Worm (Caenorhabditis elegans) whole organism, L4 larva: Measurements from ENCODE around the gene rig-3.

Experiments
- D1046.2 ChIP-seq: fragments of 200-800 bp; sonication (Bioruptor generic); IDR thresholded peaks from 2 replicates; pipeline ENCODE4 v1.3.6; 2022; ENCODE audit warnings: missing genetic modification characterization, missing compliant biosample characterization
- F26F4.8 ChIP-seq: fragments of 200-800 bp; sonication (Bioruptor generic); conservative IDR thresholded peaks from 2 replicates; pipeline ENCODE4 v1.3.6; 2022; ENCODE audit warnings: missing genetic modification characterization, missing compliant biosample characterization
- F44E2.7 ChIP-seq: fragments of 200-800 bp; sonication (Bioruptor generic); IDR thresholded peaks from 2 replicates; pipeline ENCODE4 v2.1.2; 2022; ENCODE audit warnings: missing genetic modification characterization, missing compliant biosample characterization
- F49E8.2 ChIP-seq: sonication (generic microtip); optimal IDR thresholded peaks from 2 replicates; lab custom pipeline; 2016; ENCODE audit warnings: missing compliant biosample characterization, mild to moderate bottlenecking, missing genetic modification characterization, borderline replicate concordance
- Y105C5A.15 ChIP-seq: fragments of 200-800 bp; sonication (Bioruptor generic); IDR thresholded peaks from 2 replicates; pipeline ENCODE4 v1.3.6; 2022; ENCODE audit warnings: missing genetic modification characterization, missing compliant biosample characterization
- Y48G9A.11 ChIP-seq: fragments of 200-800 bp; sonication (Bioruptor generic); IDR thresholded peaks from 2 replicates; pipeline ENCODE4 v1.3.6; 2022; ENCODE audit warnings: missing genetic modification reagents, missing genetic modification characterization, missing compliant biosample characterization
- aha-1 ChIP-seq: fragments of 150-350 bp; peaks from one replicate; lab custom pipeline; 2014; ENCODE audit warnings: missing biosample characterization, missing genetic modification characterization
- arid-1 ChIP-seq: fragments of 200-800 bp; sonication (Bioruptor generic); conservative IDR thresholded peaks from 2 replicates; pipeline ENCODE4 v1.3.6; 2022; ENCODE audit warnings: missing genetic modification reagents, missing genetic modification characterization, missing compliant biosample characterization
- ceh-32 ChIP-seq: sonication (generic microtip); optimal IDR thresholded peaks from 2 replicates; lab custom pipeline; 2016; ENCODE audit warnings: mild to moderate bottlenecking, missing genetic modification characterization, missing compliant biosample characterization; ENCODE audit not compliant: poor library complexity
- ceh-44 ChIP-seq: fragments of 200-800 bp; sonication (Bioruptor generic); IDR thresholded peaks from 2 replicates; pipeline ENCODE4 v1.3.6; 2022; ENCODE audit warnings: missing genetic modification reagents, missing genetic modification characterization, missing compliant biosample characterization
- ceh-82 ChIP-seq: sonication (generic microtip); optimal IDR thresholded peaks from 2 replicates; lab custom pipeline; 2017; ENCODE audit warnings: missing biosample characterization, missing genetic modification characterization
- cey-2 ChIP-seq: sonication (generic microtip); optimal IDR thresholded peaks from 3 replicates; lab custom pipeline; 2017; ENCODE audit warnings: missing genetic modification characterization, mild to moderate bottlenecking, missing compliant biosample characterization, antibody characterized with exemption, borderline replicate concordance; ENCODE audit not compliant: insufficient read depth
- ctbp-1 ChIP-seq: fragments of 200-800 bp; sonication (Bioruptor generic); IDR thresholded peaks from 2 replicates; pipeline ENCODE4 v1.3.6; 2022; ENCODE audit warnings: missing genetic modification reagents, missing genetic modification characterization, missing compliant biosample characterization
- daf-12 ChIP-seq: fragments of 150-350 bp; optimal IDR thresholded peaks from 2 replicates; lab custom pipeline; 2014; ENCODE audit warnings: missing biosample characterization, missing genetic modification reagents, missing genetic modification characterization
- daf-19 ChIP-seq: fragments of 200-800 bp; sonication (Bioruptor generic); conservative IDR thresholded peaks from 2 replicates; pipeline ENCODE4 v1.3.6; 2022; ENCODE audit warnings: missing genetic modification characterization, missing compliant biosample characterization
- dmd-6 ChIP-seq: fragments of 200-800 bp; sonication (Bioruptor generic); IDR thresholded peaks from 2 replicates; pipeline ENCODE4 v1.3.6; 2022; ENCODE audit warnings: missing genetic modification reagents, missing genetic modification characterization, missing compliant biosample characterization
- dmd-8 ChIP-seq: fragments of 200-800 bp; sonication (Bioruptor generic); IDR thresholded peaks from 2 replicates; pipeline ENCODE4 v1.3.6; 2022; ENCODE audit warnings: missing genetic modification characterization, missing compliant biosample characterization
- dpl-1 ChIP-seq: fragments of 150-350 bp; optimal IDR thresholded peaks from 2 replicates; lab custom pipeline; 2014; ENCODE audit warnings: missing biosample characterization, missing genetic modification reagents, missing genetic modification characterization
- duxl-1 ChIP-seq: sonication (generic microtip); optimal IDR thresholded peaks from 2 replicates; lab custom pipeline; 2016; ENCODE audit warnings: mild to moderate bottlenecking, missing genetic modification characterization, moderate library complexity, missing compliant biosample characterization; ENCODE audit not compliant: poor library complexity
- egl-43 ChIP-seq: fragments of 200-800 bp; sonication (Bioruptor generic); IDR thresholded peaks from 2 replicates; pipeline ENCODE4 v1.3.6; 2022; ENCODE audit warnings: missing genetic modification reagents, missing genetic modification characterization, missing compliant biosample characterization
- fkh-10 ChIP-seq: fragments of 150-350 bp; optimal IDR thresholded peaks from 2 replicates; lab custom pipeline; 2014; ENCODE audit warnings: missing biosample characterization, missing genetic modification reagents, missing genetic modification characterization
- jun-1 ChIP-seq: fragments of 150-350 bp; optimal IDR thresholded peaks from 2 replicates; lab custom pipeline; 2014; ENCODE audit warnings: missing biosample characterization, missing genetic modification reagents, missing genetic modification characterization
- lim-7 ChIP-seq: fragments of 200-800 bp; sonication (Bioruptor generic); IDR thresholded peaks from 2 replicates; pipeline ENCODE4 v1.3.6; 2022; ENCODE audit warnings: missing genetic modification characterization, missing compliant biosample characterization
- lin-13 ChIP-seq: fragments of 150-350 bp; optimal IDR thresholded peaks from 2 replicates; lab custom pipeline; 2014; ENCODE audit warnings: missing biosample characterization, missing genetic modification reagents, missing genetic modification characterization
- lin-38 ChIP-seq: fragments of 200-800 bp; sonication (Bioruptor generic); IDR thresholded peaks from 2 replicates; pipeline ENCODE4 v1.3.6; 2022; ENCODE audit warnings: missing genetic modification reagents, missing genetic modification characterization, missing compliant biosample characterization
- lsy-2 ChIP-seq, 2 experiments: fragments of 150-350 bp in 1 of 2; sonication (generic microtip) in 1 of 2; optimal IDR thresholded peaks; 2 replicates each; lab custom pipeline; 2014 to 2017; ENCODE audit warnings: missing biosample characterization in 2 of 2, missing genetic modification characterization in 2 of 2
- madf-9 ChIP-seq: fragments of 200-800 bp; sonication (Bioruptor generic); conservative IDR thresholded peaks from 2 replicates; pipeline ENCODE4 v1.3.6; 2022; ENCODE audit warnings: missing genetic modification reagents, missing genetic modification characterization, missing compliant biosample characterization
- mdl-1 ChIP-seq, 2 experiments: fragments of 150-350 bp in 1 of 2; sonication (generic microtip) in 1 of 2; optimal IDR thresholded peaks; 2 replicates each; lab custom pipeline; 2014 to 2017; ENCODE audit warnings: missing biosample characterization in 2 of 2, missing genetic modification characterization in 2 of 2
- mdt-29 ChIP-seq: fragments of 200-800 bp; sonication (Bioruptor generic); IDR thresholded peaks from 2 replicates; pipeline ENCODE4 v1.3.6; 2022; ENCODE audit warnings: missing genetic modification reagents, missing genetic modification characterization, missing compliant biosample characterization
- mep-1 ChIP-seq: fragments of 150-350 bp; sonication (generic microtip); optimal IDR thresholded peaks from 3 replicates; lab custom pipeline; 2014; ENCODE audit warnings: missing biosample characterization, missing genetic modification characterization
- mes-2 ChIP-seq: sonication (generic microtip); optimal IDR thresholded peaks from 2 replicates; lab custom pipeline; 2016; ENCODE audit warnings: missing genotype, mild to moderate bottlenecking, missing genetic modification characterization, missing compliant biosample characterization; ENCODE audit not compliant: poor library complexity, severe bottlenecking
- mxl-2 ChIP-seq: fragments of 200-800 bp; sonication (Bioruptor generic); conservative IDR thresholded peaks from 2 replicates; pipeline ENCODE4 v1.3.6; 2022; ENCODE audit warnings: missing genetic modification reagents, missing genetic modification characterization, missing compliant biosample characterization
- nhr-10 ChIP-seq: fragments of 150-350 bp; optimal IDR thresholded peaks from 2 replicates; lab custom pipeline; 2014; ENCODE audit warnings: missing biosample characterization, missing genetic modification characterization
- nhr-102 ChIP-seq: sonication (generic microtip); optimal IDR thresholded peaks from 2 replicates; lab custom pipeline; 2016; ENCODE audit warnings: mild to moderate bottlenecking, missing genetic modification characterization, moderate library complexity, missing compliant biosample characterization
- nhr-11 ChIP-seq: fragments of 150-350 bp; optimal IDR thresholded peaks from 2 replicates; lab custom pipeline; 2014; ENCODE audit warnings: missing biosample characterization, missing genetic modification characterization
- nhr-111 ChIP-seq: fragments of 200-800 bp; sonication (Bioruptor generic); optimal IDR thresholded peaks from 2 replicates; lab custom pipeline; 2018; ENCODE audit warnings: mild to moderate bottlenecking, missing genetic modification characterization, missing compliant biosample characterization
- nhr-42 ChIP-seq: fragments of 200-800 bp; sonication (Bioruptor generic); IDR thresholded peaks from 2 replicates; pipeline ENCODE4 v1.3.6; 2022; ENCODE audit warnings: missing genetic modification characterization, missing compliant biosample characterization
- nhr-76 ChIP-seq: fragments of 150-350 bp; optimal IDR thresholded peaks from 2 replicates; lab custom pipeline; 2014; ENCODE audit warnings: missing biosample characterization, missing genetic modification characterization
- php-3 ChIP-seq: fragments of 200-800 bp; sonication (Bioruptor generic); IDR thresholded peaks from 2 replicates; pipeline ENCODE4 v1.3.6; 2022; ENCODE audit warnings: missing genetic modification reagents, missing genetic modification characterization, missing compliant biosample characterization
- pqm-1 ChIP-seq: sonication (generic microtip); optimal IDR thresholded peaks from 2 replicates; lab custom pipeline; 2017; ENCODE audit warnings: missing biosample characterization, missing genetic modification characterization
- rbr-2 ChIP-seq: sonication (generic microtip); optimal IDR thresholded peaks from 2 replicates; lab custom pipeline; 2016; ENCODE audit warnings: missing genotype, missing genetic modification characterization, missing compliant biosample characterization
- saeg-2 ChIP-seq: fragments of 200-800 bp; sonication (Bioruptor generic); IDR thresholded peaks from 2 replicates; pipeline ENCODE4 v1.3.6; 2022; ENCODE audit warnings: missing genetic modification reagents, missing genetic modification characterization, missing compliant biosample characterization
- skn-1 ChIP-seq: fragments of 150-350 bp; optimal IDR thresholded peaks from 2 replicates; lab custom pipeline; 2014; ENCODE audit warnings: missing biosample characterization, missing genetic modification characterization
- snpc-1.2 ChIP-seq: fragments of 200-800 bp; sonication (Bioruptor generic); IDR thresholded peaks from 2 replicates; pipeline ENCODE4 v1.3.6; 2022; ENCODE audit warnings: missing genetic modification reagents, missing genetic modification characterization, missing compliant biosample characterization
- snpc-4 ChIP-seq: fragments of 150-350 bp; optimal IDR thresholded peaks from 2 replicates; lab custom pipeline; 2014; ENCODE audit warnings: missing biosample characterization, missing genetic modification characterization
- spr-1 ChIP-seq: sonication (generic microtip); optimal IDR thresholded peaks from 2 replicates; lab custom pipeline; 2016; ENCODE audit warnings: mild to moderate bottlenecking, missing genetic modification characterization, missing compliant biosample characterization
- spr-3 ChIP-seq: fragments of 200-800 bp; sonication (Bioruptor generic); optimal IDR thresholded peaks from 2 replicates; lab custom pipeline; 2018; ENCODE audit warnings: mild to moderate bottlenecking, missing genetic modification characterization, missing compliant biosample characterization
- unc-39 ChIP-seq: sonication (generic microtip); optimal IDR thresholded peaks from 2 replicates; lab custom pipeline; 2017; ENCODE audit warnings: missing biosample characterization, missing genetic modification characterization
- zag-1 ChIP-seq: fragments of 150-350 bp; optimal IDR thresholded peaks from 2 replicates; lab custom pipeline; 2014; ENCODE audit warnings: missing biosample characterization, missing genetic modification characterization
- zip-11 ChIP-seq: fragments of 200-800 bp; sonication (Bioruptor generic); IDR thresholded peaks from 2 replicates; pipeline ENCODE4 v1.3.6; 2022; ENCODE audit warnings: missing genetic modification characterization, missing compliant biosample characterization
- ztf-11 ChIP-seq: fragments of 150-350 bp; optimal IDR thresholded peaks from 2 replicates; lab custom pipeline; 2014; ENCODE audit warnings: missing biosample characterization, missing genetic modification characterization
- ztf-7 ChIP-seq: fragments of 150-350 bp; optimal IDR thresholded peaks from 2 replicates; lab custom pipeline; 2014; ENCODE audit warnings: missing biosample characterization, missing genetic modification characterization

rig-3 gene

ce11 chrX:6867707-6868106 is 14.3 kb downstream of the rig-3 start (continued):
- TF ChIP-seq F49E8.2 (tag; lab: Kevin White, UChicago) (peak; percentile 68), zip-11 (GFP tag; lab: Robert Waterston, UW) (peak; percentile 77; the same call in 1 of the 2 replicates), ztf-11 (no peak), nhr-111 (GFP tag; lab: Kevin White, UChicago) (peak; percentile 88), mxl-2 (peak; percentile 69), D1046.2 (GFP tag; lab: Robert Waterston, UW) (peak; percentile 47; the same call in 1 of the 2 replicates), ceh-32 (no peak), php-3 (GFP tag; lab: Robert Waterston, UW) (peak; percentile 85), aha-1 (peak; percentile 99), lin-13 (peak; percentile 73), daf-12 (tag; lab: Kevin White, UChicago) (no peak), ceh-82 (tag; lab: Kevin White, UChicago) (no peak), nhr-76 (tag; lab: Kevin White, UChicago) (no peak), lin-38 (GFP tag; lab: Robert Waterston, UW) (no peak; the same call in 1 of the 2 replicates), jun-1 (no peak), spr-3 (GFP tag; lab: Kevin White, UChicago) (peak; percentile 67), nhr-11 (tag; lab: Kevin White, UChicago) (no peak), madf-9 (GFP tag; lab: Robert Waterston, UW) (peak; percentile 90), ceh-44 (GFP tag; lab: Robert Waterston, UW) (peak; percentile 70; the same call in 1 of the 2 replicates), Y48G9A.11 (GFP tag; lab: Robert Waterston, UW) (peak; percentile 73), dmd-8 (GFP tag; lab: Robert Waterston, UW) (peak; percentile 94), unc-39 (tag; lab: Kevin White, UChicago) (no peak), mep-1 (tag; lab: Kevin White, UChicago) (no peak), lsy-2 (tag; optimal IDR thresholded peaks at IDR 0.05; lab: Kevin White, UChicago) (no peak), F26F4.8 (peak; percentile 85), dmd-6 (GFP tag; lab: Robert Waterston, UW) (peak; percentile 68), zag-1 (tag; lab: Kevin White, UChicago) (no peak), skn-1 (no peak), nhr-10 (tag; lab: Kevin White, UChicago) (no peak), mes-2 (tag; lab: Kevin White, UChicago) (peak; percentile 85), fkh-10 (GFP tag; lab: Kevin White, UChicago) (no peak), nhr-42 (GFP tag; lab: Robert Waterston, UW) (peak; percentile 69), rbr-2 (tag; lab: Kevin White, UChicago) (peak; percentile 73), dpl-1 (GFP tag; lab: Kevin White, UChicago) (no peak), snpc-4 (no peak), egl-43 (peak; percentile 96), F44E2.7 (GFP tag; lab: Robert Waterston, UW) (peak; percentile 81; the same call in 1 of the 2 replicates), ztf-7 (no peak), duxl-1 (peak; percentile 89), ctbp-1 (GFP tag; lab: Robert Waterston, UW) (peak; percentile 81), daf-19 (GFP tag; lab: Robert Waterston, UW) (peak; percentile 89), lim-7 (GFP tag; lab: Robert Waterston, UW) (peak; percentile 92), nhr-102 (tag; lab: Kevin White, UChicago) (peak; percentile 66), snpc-1.2 (peak; percentile 95), mdt-29 (GFP tag; lab: Robert Waterston, UW) (peak; percentile 60; the same call in 1 of the 2 replicates), mdl-1 (tag; optimal IDR thresholded peaks at IDR 0.05; lab: Kevin White, UChicago) (peak in 1 of 2 experiments; percentile 14), cey-2 (tag; lab: Kevin White, UChicago) (no peak), spr-1 (tag; lab: Kevin White, UChicago) (peak; percentile 75), pqm-1 (tag; lab: Kevin White, UChicago) (no peak), saeg-2 (GFP tag; lab: Robert Waterston, UW) (peak; percentile 36; the same call in 1 of the 2 replicates), Y105C5A.15 (GFP tag; lab: Robert Waterston, UW) (peak; percentile 73; the same call in 1 of the 2 replicates), arid-1 (GFP tag; lab: Robert Waterston, UW) (peak; percentile 91)
